Fruit fly (Drosophila melanogaster) whole organism, prepupa: ENCODE measurements around the gene CG14610.

Source experiments
- Blimp-1 ChIP-seq: fragments of 200-800 bp; sonication (Bioruptor generic); optimal IDR thresholded peaks from 3 replicates; lab custom pipeline; 2017; ENCODE audit warnings: missing biosample characterization, missing genetic modification characterization, mild to moderate bottlenecking, moderate library complexity, missing genetic modification reagents
- CG10631 ChIP-seq: fragments of 200-800 bp; sonication (Bioruptor generic); optimal IDR thresholded peaks from 2 replicates; lab custom pipeline; 2016; ENCODE audit warnings: missing biosample characterization, missing genetic modification characterization
- CG11294 ChIP-seq: fragments of 200-800 bp; sonication (Bioruptor generic); IDR thresholded peaks from 2 replicates; pipeline ENCODE4 v1.3.6; 2022; ENCODE audit warnings: missing biosample characterization, missing genetic modification characterization
- CG11762 ChIP-seq: fragments of 200-800 bp; sonication (Bioruptor generic); optimal IDR thresholded peaks from 3 replicates; lab custom pipeline; 2016; ENCODE audit warnings: missing biosample characterization, missing genetic modification characterization; ENCODE audit not compliant: insufficient read depth
- CG15336 ChIP-seq: fragments of 200-800 bp; sonication (Bioruptor generic); IDR thresholded peaks from 2 replicates; pipeline ENCODE4 v1.3.6; 2022; ENCODE audit warnings: missing biosample characterization, missing genetic modification characterization
- CG1621 ChIP-seq: fragments of 200-800 bp; sonication (Bioruptor generic); optimal IDR thresholded peaks from 3 replicates; lab custom pipeline; 2018; ENCODE audit warnings: missing biosample characterization, mild to moderate bottlenecking, missing genetic modification characterization
- CG16779 ChIP-seq: fragments of 200-800 bp; sonication (Bioruptor generic); optimal IDR thresholded peaks from 3 replicates; lab custom pipeline; 2017; ENCODE audit warnings: missing biosample characterization, mild to moderate bottlenecking, missing genetic modification characterization
- CG3032 ChIP-seq: fragments of 200-800 bp; optimal IDR thresholded peaks from 2 replicates; lab custom pipeline; 2019; ENCODE audit warnings: missing biosample characterization, mild to moderate bottlenecking, missing genetic modification characterization, moderate library complexity
- CG32006 ChIP-seq: fragments of 200-800 bp; sonication (Bioruptor generic); optimal IDR thresholded peaks from 3 replicates; lab custom pipeline; 2017; ENCODE audit warnings: missing biosample characterization, mild to moderate bottlenecking, missing genetic modification characterization
- CG34406 ChIP-seq: fragments of 200-800 bp; sonication (Bioruptor generic); optimal IDR thresholded peaks from 3 replicates; lab custom pipeline; 2016; ENCODE audit warnings: missing biosample characterization, missing genetic modification characterization
- CG3919 ChIP-seq: fragments of 200-800 bp; sonication (Bioruptor generic); optimal IDR thresholded peaks from 3 replicates; lab custom pipeline; 2016; ENCODE audit warnings: missing biosample characterization, missing genetic modification characterization
- CG6163 ChIP-seq: fragments of 200-800 bp; sonication (Bioruptor generic); IDR thresholded peaks from 3 replicates; pipeline ENCODE4 v1.3.6; 2022; ENCODE audit warnings: missing biosample characterization, missing genetic modification characterization
- CG6276 ChIP-seq: fragments of 200-800 bp; sonication (Bioruptor generic); optimal IDR thresholded peaks from 2 replicates; lab custom pipeline; 2017; ENCODE audit warnings: missing biosample characterization, mild to moderate bottlenecking, missing genetic modification characterization
- CG6792 ChIP-seq: fragments of 200-800 bp; sonication (Bioruptor generic); optimal IDR thresholded peaks from 3 replicates; lab custom pipeline; 2016; ENCODE audit warnings: missing biosample characterization, missing genetic modification characterization
- CG6808 ChIP-seq: fragments of 200-800 bp; sonication (Bioruptor generic); optimal IDR thresholded peaks from 3 replicates; lab custom pipeline; 2017; ENCODE audit warnings: missing biosample characterization, missing genetic modification characterization, mild to moderate bottlenecking, moderate library complexity, missing genetic modification reagents
- CG6854 ChIP-seq: fragments of 200-800 bp; sonication (Bioruptor generic); optimal IDR thresholded peaks from 2 replicates; lab custom pipeline; 2017; ENCODE audit warnings: missing biosample characterization, mild to moderate bottlenecking, missing genetic modification characterization
- CG8319 ChIP-seq: fragments of 200-800 bp; sonication (Bioruptor generic); optimal IDR thresholded peaks from 3 replicates; lab custom pipeline; 2016; ENCODE audit warnings: missing biosample characterization, missing genetic modification characterization
- CG8632 ChIP-seq: fragments of 200-800 bp; sonication (Bioruptor generic); optimal IDR thresholded peaks from 3 replicates; lab custom pipeline; 2016; ENCODE audit warnings: missing biosample characterization, missing genetic modification characterization
- Eip75B ChIP-seq: fragments of 200-800 bp; sonication (Bioruptor generic); optimal IDR thresholded peaks from 3 replicates; lab custom pipeline; 2016; ENCODE audit warnings: missing biosample characterization, missing genetic modification characterization
- Eip78C ChIP-seq: fragments of 200-800 bp; sonication (Bioruptor generic); peaks from one replicate; lab custom pipeline; 2016; ENCODE audit warnings: missing biosample characterization, missing genetic modification characterization
- Eip93F ChIP-seq: fragments of 200-800 bp; sonication (Bioruptor generic); optimal IDR thresholded peaks from 2 replicates; lab custom pipeline; 2016; ENCODE audit warnings: missing biosample characterization, mild to moderate bottlenecking, missing genetic modification characterization
- Ets21C ChIP-seq: fragments of 200-800 bp; sonication (Bioruptor generic); optimal IDR thresholded peaks from 3 replicates; lab custom pipeline; 2016; ENCODE audit warnings: missing biosample characterization, missing genetic modification characterization
- Ets96B ChIP-seq: fragments of 200-800 bp; optimal IDR thresholded peaks from 2 replicates; lab custom pipeline; 2019; ENCODE audit warnings: missing biosample characterization, mild to moderate bottlenecking, missing genetic modification characterization, moderate library complexity
- Gug ChIP-seq: fragments of 200-800 bp; sonication (Bioruptor generic); IDR thresholded peaks from 2 replicates; pipeline ENCODE4 v1.3.6; 2022; ENCODE audit warnings: missing biosample characterization, missing genetic modification characterization
- Hr38 ChIP-seq: sonication (Bioruptor generic); optimal IDR thresholded peaks from 2 replicates; lab custom pipeline; 2016; ENCODE audit warnings: missing biosample characterization, missing genetic modification characterization
- Hr39 ChIP-seq: fragments of 200-800 bp; sonication (Bioruptor generic); optimal IDR thresholded peaks from 2 replicates; lab custom pipeline; 2016; ENCODE audit warnings: missing biosample characterization, missing genetic modification characterization
- Hr4 ChIP-seq: fragments of 200-800 bp; sonication (Bioruptor generic); optimal IDR thresholded peaks from 3 replicates; lab custom pipeline; 2016; ENCODE audit warnings: missing biosample characterization, missing genetic modification characterization
- Lpt ChIP-seq: fragments of 200-800 bp; sonication (Bioruptor generic); optimal IDR thresholded peaks from 3 replicates; lab custom pipeline; 2016; ENCODE audit warnings: missing biosample characterization, missing genetic modification characterization
- Met ChIP-seq: fragments of 200-800 bp; sonication (Bioruptor generic); optimal IDR thresholded peaks from 3 replicates; lab custom pipeline; 2016; ENCODE audit warnings: missing biosample characterization, missing genetic modification characterization
- OdsH ChIP-seq: fragments of 200-800 bp; sonication (Bioruptor generic); optimal IDR thresholded peaks from 3 replicates; lab custom pipeline; 2016; ENCODE audit warnings: missing biosample characterization, missing genetic modification characterization
- Smox ChIP-seq: fragments of 200-800 bp; sonication (Bioruptor generic); optimal IDR thresholded peaks from 3 replicates; lab custom pipeline; 2016; ENCODE audit warnings: missing biosample characterization, missing genetic modification characterization
- Sox15 ChIP-seq: fragments of 200-800 bp; sonication (Bioruptor generic); optimal IDR thresholded peaks from 3 replicates; lab custom pipeline; 2016; ENCODE audit warnings: missing biosample characterization, missing genetic modification characterization
- achi ChIP-seq: fragments of 200-800 bp; sonication (Bioruptor generic); optimal IDR thresholded peaks from 3 replicates; lab custom pipeline; 2016; ENCODE audit warnings: missing biosample characterization, missing genetic modification characterization
- cyc ChIP-seq: fragments of 200-800 bp; sonication (Bioruptor generic); optimal IDR thresholded peaks from 3 replicates; lab custom pipeline; 2016; ENCODE audit warnings: missing biosample characterization, missing genetic modification characterization
- dac ChIP-seq: fragments of 200-800 bp; sonication (Bioruptor generic); optimal IDR thresholded peaks from 2 replicates; lab custom pipeline; 2017; ENCODE audit warnings: missing biosample characterization, mild to moderate bottlenecking, missing genetic modification characterization
- dsx ChIP-seq: fragments of 200-800 bp; optimal IDR thresholded peaks from 3 replicates; lab custom pipeline; 2019; ENCODE audit warnings: missing biosample characterization, mild to moderate bottlenecking, missing genetic modification characterization, moderate library complexity; ENCODE audit not compliant: poor library complexity, severe bottlenecking
- eg ChIP-seq: fragments of 200-800 bp; sonication (Bioruptor generic); IDR thresholded peaks from 3 replicates; pipeline ENCODE4 v1.3.6; 2022; ENCODE audit warnings: missing biosample characterization, missing genetic modification characterization
- esn ChIP-seq: fragments of 200-800 bp; sonication (Bioruptor generic); optimal IDR thresholded peaks from 2 replicates; lab custom pipeline; 2016; ENCODE audit warnings: missing biosample characterization, mild to moderate bottlenecking, missing genetic modification characterization, moderate library complexity
- fd59A ChIP-seq: fragments of 200-800 bp; sonication (Bioruptor generic); optimal IDR thresholded peaks from 2 replicates; lab custom pipeline; 2017; ENCODE audit warnings: missing biosample characterization, mild to moderate bottlenecking, missing genetic modification characterization, missing genetic modification reagents
- fkh ChIP-seq: fragments of 200-800 bp; sonication (Bioruptor generic); optimal IDR thresholded peaks from 3 replicates; lab custom pipeline; 2017; ENCODE audit warnings: missing biosample characterization, mild to moderate bottlenecking, missing genetic modification characterization, moderate library complexity
- lz ChIP-seq: fragments of 200-800 bp; sonication (Bioruptor generic); optimal IDR thresholded peaks from 3 replicates; lab custom pipeline; 2016; ENCODE audit warnings: missing biosample characterization, missing genetic modification characterization
- net ChIP-seq: fragments of 200-800 bp; sonication (Bioruptor generic); optimal IDR thresholded peaks from 3 replicates; lab custom pipeline; 2016; ENCODE audit warnings: missing biosample characterization, missing genetic modification characterization
- ss ChIP-seq, 2 experiments: fragments of 200-800 bp; sonication (Bioruptor generic); optimal IDR thresholded peaks; 2 replicates in 1 of 2; 3 replicates in 1 of 2; lab custom pipeline; 2017 to 2018; ENCODE audit warnings: mild to moderate bottlenecking in 2 of 2, missing biosample characterization in 2 of 2, missing genetic modification characterization in 2 of 2, moderate library complexity in 1 of 2
- svp ChIP-seq: fragments of 200-800 bp; sonication (Bioruptor generic); peaks from one replicate; lab custom pipeline; 2016; ENCODE audit warnings: missing biosample characterization, missing genetic modification characterization
- vri ChIP-seq: fragments of 200-800 bp; sonication (Bioruptor generic); optimal IDR thresholded peaks from 3 replicates; lab custom pipeline; 2016; ENCODE audit warnings: missing biosample characterization, mild to moderate bottlenecking, missing genetic modification characterization

Gene CG14610

dm6 chr3R:7108589-7109312, 35.3 kb downstream of the CG14610 start (continued):
- TF ChIP-seq Ets96B (peak; percentile 96), fd59A (GFP tag; lab: Kevin White, UChicago) (peak; percentile 93), CG11294 (GFP tag; lab: Robert Waterston, UW) (no peak), CG34406 (peak; percentile 96), CG6854 (peak; percentile 84), CG11762 (peak; percentile 96), CG6792 (peak; percentile 93), Eip78C (GFP tag; lab: Kevin White, UChicago) (peak; percentile 100), CG32006 (GFP tag; lab: Kevin White, UChicago) (peak; percentile 98), Eip93F (peak; percentile 71), CG8319 (GFP tag; lab: Kevin White, UChicago) (peak; percentile 92), net (GFP tag; lab: Kevin White, UChicago) (peak; percentile 96), CG16779 (tag; lab: Kevin White, UChicago) (peak; percentile 77), Smox (peak; percentile 97), eg (GFP tag; lab: Robert Waterston, UW) (no peak), dsx (GFP tag; lab: Kevin White, UChicago) (peak; percentile 94), CG6808 (peak; percentile 92), cyc (peak; percentile 97), Hr38 (peak; percentile 82), CG1621 (tag; lab: Kevin White, UChicago) (peak; percentile 84), lz (GFP tag; lab: Kevin White, UChicago) (peak; percentile 97), esn (GFP tag; lab: Kevin White, UChicago) (peak; percentile 98), dac (peak; percentile 74), ss (GFP tag; optimal IDR thresholded peaks at IDR 0.05; lab: Kevin White, UChicago) (peak; percentile 83 to 85), CG6276 (peak; percentile 96), CG3032 (tag; lab: Kevin White, UChicago) (peak; percentile 96), svp (GFP tag; lab: Kevin White, UChicago) (peak; percentile 99), Lpt (peak; percentile 97), achi (GFP tag; lab: Kevin White, UChicago) (peak; percentile 96), Blimp-1 (GFP tag; lab: Kevin White, UChicago) (peak; percentile 94), Sox15 (GFP tag; lab: Kevin White, UChicago) (peak; percentile 90), CG10631 (GFP tag; lab: Kevin White, UChicago) (peak; percentile 97), OdsH (GFP tag; lab: Kevin White, UChicago) (peak; percentile 98), Gug (no peak), CG6163 (GFP tag; lab: Robert Waterston, UW) (no peak), CG15336 (no peak), CG3919 (peak; percentile 97), Eip75B (GFP tag; lab: Kevin White, UChicago) (peak; percentile 96)

dm6 chr3R:7107713-7108588, 36.1 kb downstream of the CG14610 start:
- peak; percentile 12 for TF ChIP-seq Ets96B
- no peak for TF ChIP-seq CG6792
- TF ChIP-seq CG10631 (GFP tag; lab: Kevin White, UChicago) = peak; percentile 9
- no peak for TF ChIP-seq achi (GFP tag; lab: Kevin White, UChicago)
- TF ChIP-seq esn (GFP tag; lab: Kevin White, UChicago) = peak; percentile 7
- TF ChIP-seq Smox = peak; percentile 6
- TF ChIP-seq Eip93F = no peak
- no peak for TF ChIP-seq CG34406
- peak; percentile 80 for TF ChIP-seq Eip78C (GFP tag; lab: Kevin White, UChicago)
- peak; percentile 35 for TF ChIP-seq fkh
- TF ChIP-seq CG3032 (tag; lab: Kevin White, UChicago) = peak; percentile 24
- TF ChIP-seq CG6276 = peak; percentile 11
- TF ChIP-seq Hr39 (GFP tag; lab: Kevin White, UChicago) = peak; percentile 19
- peak; percentile 75 for TF ChIP-seq svp (GFP tag; lab: Kevin White, UChicago)
- TF ChIP-seq dsx (GFP tag; lab: Kevin White, UChicago) = peak; percentile 80
- peak; percentile 1 for TF ChIP-seq CG8632 (GFP tag; lab: Kevin White, UChicago)
- no peak for TF ChIP-seq CG8319 (GFP tag; lab: Kevin White, UChicago)
- TF ChIP-seq CG1621 (tag; lab: Kevin White, UChicago) = peak; percentile 44
- peak; percentile 7 for TF ChIP-seq Met (GFP tag; lab: Kevin White, UChicago)
- TF ChIP-seq Hr4 (GFP tag; lab: Kevin White, UChicago) = peak; percentile 38
- TF ChIP-seq Ets21C (GFP tag; lab: Kevin White, UChicago) = no peak
- peak; percentile 38 for TF ChIP-seq vri (GFP tag; lab: Kevin White, UChicago)
- TF ChIP-seq, all 60 proteins: peak for 16
